Fruit fly (Drosophila melanogaster) whole organism, embryonic: ENCODE results near the gene CG13601.

Experiments used
- CG12744 ChIP-seq: fragments of 200-800 bp; sonication (Bioruptor generic); optimal IDR thresholded peaks from 2 replicates; lab custom pipeline; 2016; ENCODE audit warnings: missing biosample characterization, missing genetic modification characterization
- CG13287 ChIP-seq: fragments of 200-800 bp; sonication (Bioruptor generic); IDR thresholded peaks from 2 replicates; pipeline ENCODE4 v1.3.6; 2022; ENCODE audit warnings: missing biosample characterization, missing genetic modification characterization; ENCODE audit not compliant: partially characterized antibody
- CG13894 ChIP-seq: fragments of 200-800 bp; sonication (Bioruptor generic); optimal IDR thresholded peaks from 3 replicates; lab custom pipeline; 2018; ENCODE audit warnings: missing biosample characterization, mild to moderate bottlenecking, missing genetic modification characterization, moderate library complexity
- CG14014 ChIP-seq: fragments of 200-800 bp; sonication (Bioruptor generic); IDR thresholded peaks from 2 replicates; pipeline ENCODE4 v1.3.6; 2022; ENCODE audit warnings: missing biosample characterization, missing genetic modification characterization
- CG1647 ChIP-seq: fragments of 200-800 bp; sonication (Bioruptor generic); optimal IDR thresholded peaks from 3 replicates; lab custom pipeline; 2016; ENCODE audit warnings: missing biosample characterization, missing genetic modification characterization
- CG16813 ChIP-seq: fragments of 200-800 bp; sonication (Bioruptor generic); IDR thresholded peaks from 3 replicates; pipeline ENCODE4 v1.3.6; 2022; ENCODE audit warnings: missing biosample characterization, missing genetic modification characterization; ENCODE audit not compliant: partially characterized antibody
- CG16863 ChIP-seq: fragments of 200-800 bp; sonication (Bioruptor generic); optimal IDR thresholded peaks from 3 replicates; lab custom pipeline; 2016; ENCODE audit warnings: missing biosample characterization, missing genetic modification characterization
- CG17568 ChIP-seq: fragments of 200-800 bp; sonication (Bioruptor generic); optimal IDR thresholded peaks from 2 replicates; lab custom pipeline; 2018; ENCODE audit warnings: missing biosample characterization, mild to moderate bottlenecking, missing genetic modification characterization, moderate library complexity
- CG17802 ChIP-seq: fragments of 200-800 bp; sonication (Bioruptor generic); optimal IDR thresholded peaks from 2 replicates; lab custom pipeline; 2018; ENCODE audit warnings: missing biosample characterization, mild to moderate bottlenecking, missing genetic modification characterization, moderate library complexity
- CG2678 ChIP-seq: fragments of 200-800 bp; sonication (Bioruptor generic); optimal IDR thresholded peaks from 3 replicates; lab custom pipeline; 2019; ENCODE audit warnings: missing biosample characterization, mild to moderate bottlenecking, missing genetic modification characterization, moderate library complexity
- CG2889 ChIP-seq: fragments of 200-800 bp; sonication (Bioruptor generic); IDR thresholded peaks from 3 replicates; pipeline ENCODE4 v1.3.6; 2022; ENCODE audit warnings: missing biosample characterization, missing genetic modification characterization
- CG3065 ChIP-seq: fragments of 200-800 bp; sonication (Bioruptor generic); optimal IDR thresholded peaks from 2 replicates; lab custom pipeline; 2016; ENCODE audit warnings: missing biosample characterization, missing genetic modification characterization
- CG32767 ChIP-seq: fragments of 200-800 bp; sonication (Bioruptor generic); IDR thresholded peaks from 2 replicates; pipeline ENCODE4 v1.3.6; 2022; ENCODE audit warnings: missing biosample characterization, missing genetic modification characterization
- CG33557 ChIP-seq: fragments of 200-800 bp; sonication (Bioruptor generic); optimal IDR thresholded peaks from 2 replicates; lab custom pipeline; 2019; ENCODE audit warnings: missing biosample characterization, mild to moderate bottlenecking, missing genetic modification characterization, moderate library complexity
- CG34224 ChIP-seq: fragments of 200-800 bp; sonication (Bioruptor generic); IDR thresholded peaks from 3 replicates; pipeline ENCODE4 v1.3.6; 2022; ENCODE audit warnings: missing biosample characterization, missing genetic modification characterization; ENCODE audit not compliant: partially characterized antibody
- CG4424 ChIP-seq: fragments of 200-800 bp; sonication (Bioruptor generic); optimal IDR thresholded peaks from 3 replicates; lab custom pipeline; 2016; ENCODE audit warnings: missing biosample characterization, missing genetic modification characterization
- CG4820 ChIP-seq: fragments of 200-800 bp; sonication (Bioruptor generic); optimal IDR thresholded peaks from 3 replicates; lab custom pipeline; 2016; ENCODE audit warnings: missing biosample characterization, missing genetic modification characterization
- CG8290 ChIP-seq, 3 experiments: fragments of 200-800 bp; sonication (Bioruptor generic); optimal IDR thresholded peaks; 2 replicates each; lab custom pipeline; 2016 to 2019; ENCODE audit warnings: missing biosample characterization in 3 of 3, missing genetic modification characterization in 3 of 3, mild to moderate bottlenecking in 2 of 3, moderate library complexity in 1 of 3
- CG9876 ChIP-seq: fragments of 200-800 bp; sonication (Bioruptor generic); optimal IDR thresholded peaks from 2 replicates; lab custom pipeline; 2016; ENCODE audit warnings: missing biosample characterization, missing genetic modification characterization
- D ChIP-seq, 2 experiments: fragments of 200-800 bp in 1 of 2; fragments of >200 bp in 1 of 2; sonication (Bioruptor generic) in 1 of 2; optimal IDR thresholded peaks; 2 replicates in 1 of 2; 3 replicates in 1 of 2; lab custom pipeline; 2017; ENCODE audit warnings: mild to moderate bottlenecking in 1 of 2, missing biosample characterization in 1 of 2, missing genetic modification characterization in 1 of 2, missing genetic modification reagents in 1 of 2
- Deaf1 ChIP-seq: fragments of 200-800 bp; optimal IDR thresholded peaks from 3 replicates; lab custom pipeline; 2019; ENCODE audit warnings: missing biosample characterization, mild to moderate bottlenecking, missing genetic modification characterization, moderate library complexity
- E2f1 ChIP-seq: fragments of 200-800 bp; sonication (Bioruptor generic); IDR thresholded peaks from 2 replicates; pipeline ENCODE4 v1.3.6; 2022; ENCODE audit warnings: missing biosample characterization, missing genetic modification characterization
- Elba2 ChIP-seq: fragments of 200-800 bp; sonication (Bioruptor generic); optimal IDR thresholded peaks from 3 replicates; lab custom pipeline; 2016; ENCODE audit warnings: missing biosample characterization, missing genetic modification characterization
- H15 ChIP-seq: fragments of 200-800 bp; sonication (Bioruptor generic); IDR thresholded peaks from 3 replicates; pipeline ENCODE4 v1.3.6; 2022; ENCODE audit warnings: missing biosample characterization, missing genetic modification characterization
- HHEX ChIP-seq: fragments of 200-800 bp; sonication (Bioruptor generic); optimal IDR thresholded peaks from 3 replicates; lab custom pipeline; 2017; ENCODE audit warnings: missing biosample characterization, mild to moderate bottlenecking, missing genetic modification characterization, missing genetic modification reagents
- Jarid2 ChIP-seq: fragments of 200-800 bp; sonication (Bioruptor generic); optimal IDR thresholded peaks from 3 replicates; lab custom pipeline; 2017; ENCODE audit warnings: mild to moderate bottlenecking, missing biosample characterization, missing genetic modification reagents, missing genetic modification characterization
- MESR4 ChIP-seq: fragments of 200-800 bp; sonication (Bioruptor generic); optimal IDR thresholded peaks from 2 replicates; lab custom pipeline; 2018; ENCODE audit warnings: missing biosample characterization, mild to moderate bottlenecking, missing genetic modification characterization, moderate library complexity
- Optix ChIP-seq: fragments of 200-800 bp; sonication (Bioruptor generic); IDR thresholded peaks from 3 replicates; pipeline ENCODE4 v1.3.6; 2022; ENCODE audit warnings: missing biosample characterization, missing genetic modification characterization
- Tbp ChIP-seq: fragments of >200 bp; optimal IDR thresholded peaks from 2 replicates; lab custom pipeline; 2018; ENCODE audit warnings: missing biosample characterization, missing genetic modification characterization
- Usf ChIP-seq: fragments of 200-800 bp; sonication (Bioruptor generic); optimal IDR thresholded peaks from 2 replicates; lab custom pipeline; 2017; ENCODE audit warnings: missing genotype, missing biosample characterization, missing genetic modification characterization
- ase ChIP-seq: fragments of 200-800 bp; sonication (Bioruptor generic); IDR thresholded peaks from 3 replicates; pipeline ENCODE4 v1.3.6; 2022; ENCODE audit warnings: missing biosample characterization, missing genetic modification characterization
- ash1 ChIP-seq: fragments of 200-800 bp; sonication (Bioruptor generic); optimal IDR thresholded peaks from 2 replicates; lab custom pipeline; 2018; ENCODE audit warnings: missing biosample characterization, mild to moderate bottlenecking, missing genetic modification characterization
- az2 ChIP-seq: fragments of 200-800 bp; sonication (Bioruptor generic); optimal IDR thresholded peaks from 3 replicates; lab custom pipeline; 2016; ENCODE audit warnings: missing biosample characterization, missing genetic modification characterization
- btn ChIP-seq: fragments of 200-800 bp; sonication (Bioruptor generic); optimal IDR thresholded peaks from 2 replicates; lab custom pipeline; 2016; ENCODE audit warnings: missing biosample characterization, missing genetic modification characterization
- hbn ChIP-seq: fragments of 200-800 bp; sonication (Bioruptor generic); IDR thresholded peaks from 2 replicates; pipeline ENCODE4 v1.3.6; 2022; ENCODE audit warnings: missing biosample characterization, missing genetic modification characterization; ENCODE audit not compliant: partially characterized antibody
- her ChIP-seq: fragments of 200-800 bp; sonication (Bioruptor generic); optimal IDR thresholded peaks from 2 replicates; lab custom pipeline; 2016; ENCODE audit warnings: missing biosample characterization, missing genetic modification characterization
- inv ChIP-seq: fragments of 200-800 bp; sonication (Bioruptor generic); IDR thresholded peaks from 2 replicates; pipeline ENCODE4 v1.3.6; 2022; ENCODE audit warnings: missing biosample characterization, missing genetic modification characterization; ENCODE audit not compliant: partially characterized antibody
- kay ChIP-seq: fragments of 200-800 bp; sonication (Bioruptor generic); optimal IDR thresholded peaks from 2 replicates; lab custom pipeline; 2016; ENCODE audit warnings: missing biosample characterization, missing genetic modification characterization
- mirr ChIP-seq: fragments of 200-800 bp; sonication (Bioruptor generic); optimal IDR thresholded peaks from 3 replicates; lab custom pipeline; 2018; ENCODE audit warnings: missing biosample characterization, mild to moderate bottlenecking, missing genetic modification characterization
- odd ChIP-seq: fragments of 200-800 bp; sonication (Bioruptor generic); optimal IDR thresholded peaks from 2 replicates; lab custom pipeline; 2017; ENCODE audit warnings: missing biosample characterization, mild to moderate bottlenecking, missing genetic modification characterization
- pan ChIP-seq, 4 experiments: fragments of >200 bp in 3 of 4; fragments of 200-800 bp in 1 of 4; sonication (Bioruptor generic) in 1 of 4; optimal IDR thresholded peaks in 3 of 4; IDR thresholded peaks in 1 of 4; 2 replicates each; pipeline versions ENCODE4 v1.3.6 to Lab custom; 2017 to 2022; ENCODE audit warnings: missing biosample characterization in 2 of 4, missing genetic modification characterization in 2 of 4, mixed read lengths in 1 of 4
- prd ChIP-seq, 3 experiments: fragments of >200 bp in 2 of 3; fragments of 200-800 bp in 1 of 3; sonication (Bioruptor generic) in 1 of 3; optimal IDR thresholded peaks in 2 of 3; IDR thresholded peaks in 1 of 3; 2 replicates in 2 of 3; 3 replicates in 1 of 3; pipeline versions ENCODE4 v1.3.6 to Lab custom; 2017 to 2022; ENCODE audit warnings: missing biosample characterization in 1 of 3, missing genetic modification characterization in 1 of 3
- ro ChIP-seq: fragments of 200-800 bp; sonication (Bioruptor generic); IDR thresholded peaks from 2 replicates; pipeline ENCODE4 v1.3.6; 2022; ENCODE audit warnings: missing biosample characterization, missing genetic modification characterization
- sens ChIP-seq: fragments of 200-800 bp; sonication (Bioruptor generic); peaks from one replicate; lab custom pipeline; 2016; ENCODE audit warnings: missing biosample characterization, missing genetic modification characterization
- sim ChIP-seq: fragments of 200-800 bp; sonication (Bioruptor generic); IDR thresholded peaks from 2 replicates; pipeline ENCODE4 v1.3.6; 2022; ENCODE audit warnings: missing biosample characterization, missing genetic modification characterization
- unpg ChIP-seq: fragments of 200-800 bp; sonication (Bioruptor generic); optimal IDR thresholded peaks from 3 replicates; lab custom pipeline; 2018; ENCODE audit warnings: missing biosample characterization, mild to moderate bottlenecking, missing genetic modification characterization, moderate library complexity
- vvl ChIP-seq: fragments of 200-800 bp; sonication (Bioruptor generic); IDR thresholded peaks from 2 replicates; pipeline ENCODE4 v1.3.6; 2022; ENCODE audit warnings: missing biosample characterization, missing genetic modification characterization
- wdn ChIP-seq: fragments of 200-800 bp; sonication (Bioruptor generic); IDR thresholded peaks from 2 replicates; pipeline ENCODE4 v1.3.6; 2022; ENCODE audit warnings: missing biosample characterization, missing genetic modification characterization
- wor ChIP-seq: fragments of 200-800 bp; sonication (Bioruptor generic); IDR thresholded peaks from 2 replicates; pipeline ENCODE4 v1.3.6; 2022; ENCODE audit warnings: missing biosample characterization, missing genetic modification characterization
- zfh1 ChIP-seq: fragments of 200-800 bp; sonication (Bioruptor generic); IDR thresholded peaks from 3 replicates; pipeline ENCODE4 v1.3.6; 2022; ENCODE audit warnings: missing biosample characterization, missing genetic modification characterization

The CG13601 gene

dm6 chr3R:23876699-23877098 is 50.7 kb downstream of the CG13601 start (continued):
- TF ChIP-seq hbn (GFP tag; lab: Robert Waterston, UW) (no peak), Elba2 (GFP tag; lab: Kevin White, UChicago) (no peak), vvl (GFP tag; lab: Robert Waterston, UW) (no peak), sim (GFP tag; lab: Robert Waterston, UW) (no peak), CG2889 (GFP tag; lab: Robert Waterston, UW) (no peak), Optix (no peak), CG17802 (tag; lab: Kevin White, UChicago) (no peak), ro (GFP tag; lab: Robert Waterston, UW) (no peak), MESR4 (GFP tag; lab: Kevin White, UChicago) (no peak), CG16813 (GFP tag; lab: Robert Waterston, UW) (no peak), wdn (GFP tag; lab: Robert Waterston, UW) (no peak), CG4820 (GFP tag; lab: Kevin White, UChicago) (no peak), her (GFP tag; lab: Kevin White, UChicago) (no peak), CG1647 (GFP tag; lab: Kevin White, UChicago) (no peak), odd (peak; percentile 23), ase (GFP tag; lab: Robert Waterston, UW) (no peak), CG12744 (GFP tag; lab: Kevin White, UChicago) (no peak), CG32767 (no peak), CG34224 (GFP tag; lab: Robert Waterston, UW) (no peak), kay (no peak), CG8290 (GFP tag; optimal IDR thresholded peaks at IDR 0.05; lab: Kevin White, UChicago) (no peak), CG8290 (tag; optimal IDR thresholded peaks at IDR 0.05; lab: Kevin White, UChicago) (peak in 1 of 2 experiments; percentile 37), Tbp (GFP tag; lab: Kevin White, UChicago) (no peak), E2f1 (GFP tag; lab: Robert Waterston, UW) (no peak), Deaf1 (no peak), sens (GFP tag; lab: Kevin White, UChicago) (peak; percentile 54), prd (optimal IDR thresholded peaks at IDR 0.05; lab: Kevin White, UChicago) (no peak), prd (GFP tag; IDR thresholded peaks at IDR 0.05; lab: Robert Waterston, UW) (no peak), unpg (GFP tag; lab: Kevin White, UChicago) (peak; percentile 1), CG13894 (tag; lab: Kevin White, UChicago) (no peak), zfh1 (GFP tag; lab: Robert Waterston, UW) (no peak), pan (optimal IDR thresholded peaks at IDR 0.05; lab: Kevin White, UChicago) (no peak), pan (GFP tag; optimal IDR thresholded peaks at IDR 0.05 in 1 of 2, IDR thresholded peaks at IDR 0.05 in 1 of 2) (no peak), CG3065 (GFP tag; lab: Kevin White, UChicago) (no peak), mirr (GFP tag; lab: Kevin White, UChicago) (peak; percentile 13), ash1 (GFP tag; lab: Kevin White, UChicago) (no peak), Jarid2 (GFP tag; lab: Kevin White, UChicago) (no peak), CG4424 (GFP tag; lab: Kevin White, UChicago) (no peak), HHEX (GFP tag; lab: Kevin White, UChicago) (no peak), CG9876 (GFP tag; lab: Kevin White, UChicago) (no peak), CG14014 (GFP tag; lab: Robert Waterston, UW) (no peak), H15 (GFP tag; lab: Robert Waterston, UW) (0 out of 3 replicates have a peak, but pooled peaks have one; percentile 21), CG16863 (GFP tag; lab: Kevin White, UChicago) (no peak), inv (no peak), wor (GFP tag; lab: Robert Waterston, UW) (no peak), az2 (GFP tag; lab: Kevin White, UChicago) (no peak), Usf (no peak), btn (no peak), CG13287 (GFP tag; lab: Robert Waterston, UW) (no peak), CG33557 (GFP tag; lab: Kevin White, UChicago) (no peak), CG17568 (GFP tag; lab: Kevin White, UChicago) (peak; percentile 45), D (optimal IDR thresholded peaks at IDR 0.05; lab: Kevin White, UChicago) (no peak), D (GFP tag; optimal IDR thresholded peaks at IDR 0.05; lab: Kevin White, UChicago) (no peak), CG2678 (peak; percentile 9)
